Fruit fly (Drosophila melanogaster): ENCODE data around the gene CG4483.
A peak's percentile ranks its signal among the peaks of the same experiment; 100 is the strongest.

Gene CG4483

DNA sequence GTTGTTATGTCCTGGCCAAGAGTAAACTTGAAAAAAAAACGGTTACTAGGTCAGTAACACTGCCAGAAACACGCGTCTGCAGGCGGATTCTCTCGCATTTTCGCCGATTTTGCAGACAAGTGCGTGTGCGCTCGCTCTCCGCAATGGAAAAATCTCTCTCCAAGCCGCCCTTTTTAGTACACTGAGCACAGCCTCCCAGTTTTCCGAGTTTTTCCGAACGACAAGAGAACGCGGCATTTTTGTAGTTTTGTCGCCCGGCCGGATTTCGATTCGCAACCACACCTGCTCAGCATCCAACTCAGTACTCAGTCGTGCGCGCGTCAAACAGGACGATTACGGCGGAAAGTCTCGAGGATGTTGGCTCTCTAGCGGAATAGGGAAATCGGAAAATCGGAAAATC lies 15.2 kb upstream of the CG4483 start, which contains the start of gene GluRIB:
Gene GluRIB (plus strand): TSS at position 301 of the 400 bp plus-strand sequence.
- TF ChIP-seq CG12155 (GFP tag; optimal IDR thresholded peaks at IDR 0.05) (no peak), run (tag; optimal IDR thresholded peaks at IDR 0.05) (no peak), rib (GFP tag; IDR thresholded peaks at IDR 0.05) (no peak), ab (GFP tag; optimal IDR thresholded peaks at IDR 0.05) (no peak), CG15601 (tag; optimal IDR thresholded peaks at IDR 0.05) (no peak), twi (tag; optimal IDR thresholded peaks at IDR 0.05) (no peak), CG17359 (tag; optimal IDR thresholded peaks at IDR 0.05) (no peak), cwo (GFP tag; optimal IDR thresholded peaks at IDR 0.05) (no peak), dysf (GFP tag; IDR thresholded peaks at IDR 0.05) (no peak), Ravus (GFP tag; IDR thresholded peaks at IDR 0.05) (no peak), Deaf1 (tag; optimal IDR thresholded peaks at IDR 0.05) (peak; percentile 79), CG8765 (GFP tag; IDR thresholded peaks at IDR 0.05) (peak; percentile 43; the same call in 1 of the 2 replicates), CG12942 (GFP tag; optimal IDR thresholded peaks at IDR 0.05) (no peak), hbn (GFP tag; IDR thresholded peaks at IDR 0.05; ENCODE audit: partially characterized antibody) (no peak), CG15514 (GFP tag; optimal IDR thresholded peaks at IDR 0.05) (no peak), Jarid2 (GFP tag; optimal IDR thresholded peaks at IDR 0.05) (peak; percentile 27), lmd (GFP tag; IDR thresholded peaks at IDR 0.05) (no peak), CG16813 (GFP tag; IDR thresholded peaks at IDR 0.05; ENCODE audit: partially characterized antibody) (no peak), chinmo (GFP tag; IDR thresholded peaks at IDR 0.05; ENCODE audit: partially characterized antibody) (0 out of 4 replicates have a peak, but pooled peaks have one; percentile 17), CG11723 (GFP tag; optimal IDR thresholded peaks at IDR 0.05) (no peak), NC2β (GFP tag; optimal IDR thresholded peaks at IDR 0.05) (no peak), Trl (optimal IDR thresholded peaks at IDR 0.05) (peak; percentile 40 to 61), Trl (GFP tag; optimal IDR thresholded peaks at IDR 0.05) (no peak), lilli (GFP tag; optimal IDR thresholded peaks at IDR 0.05) (no peak), vfl (GFP tag; optimal IDR thresholded peaks at IDR 0.05) (no peak), ewg (GFP tag; optimal IDR thresholded peaks at IDR 0.05) (no peak)

DNA sequence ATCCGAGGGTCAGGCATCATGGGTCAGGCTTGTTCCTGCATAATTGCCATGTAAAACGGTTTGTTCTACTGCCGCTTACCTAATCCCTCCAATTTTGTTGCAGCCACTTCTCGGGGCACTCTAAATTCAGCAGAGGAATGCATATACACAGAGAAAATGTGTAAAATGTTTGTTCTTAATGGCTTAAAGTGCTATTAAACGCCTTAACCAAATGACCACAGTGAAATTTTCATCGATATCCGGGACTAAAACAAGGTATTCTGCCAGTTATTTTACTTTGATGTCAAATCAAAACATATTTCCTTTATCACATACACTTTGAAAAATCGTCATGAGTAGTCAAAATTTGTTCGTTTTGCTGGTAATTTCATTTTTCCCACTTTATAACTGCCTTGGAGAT lies 13.5 kb upstream of the CG4483 start, which contains the start of gene CG4477:
Gene CG4477 (plus strand): TSS at position 301 of the 400 bp plus-strand sequence.
- no peak for TF ChIP-seq fd64A (GFP tag; optimal IDR thresholded peaks at IDR 0.05)

DNA sequence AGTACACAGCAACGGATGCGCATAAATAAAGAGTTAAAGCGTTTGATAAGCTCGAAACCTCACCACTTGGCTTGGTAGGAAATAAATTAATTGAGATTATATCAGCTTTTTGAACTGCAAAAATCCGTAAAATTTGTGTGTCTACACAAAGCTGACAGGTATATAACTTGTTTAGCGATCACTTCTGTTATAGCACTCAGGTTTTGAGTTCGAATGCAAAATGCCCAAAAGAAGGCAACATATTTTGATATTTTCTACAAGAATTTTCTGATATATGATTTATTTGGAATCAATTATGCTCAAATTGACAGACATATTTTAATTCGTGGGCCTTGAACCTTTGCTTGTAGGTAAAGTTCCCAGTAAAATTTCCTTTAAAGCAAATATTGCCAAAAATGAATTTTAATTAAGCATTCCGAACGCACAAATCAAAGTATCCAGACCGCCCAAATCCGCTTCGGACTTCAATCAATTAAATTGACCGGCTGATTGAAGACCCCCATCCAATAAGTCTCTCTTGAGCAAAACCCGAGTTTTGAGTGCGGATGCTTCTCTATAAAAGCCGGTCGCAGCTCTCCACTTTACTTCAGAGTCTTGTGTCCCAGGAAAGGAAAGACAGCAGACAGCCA lies 25.0 kb downstream of the CG4483 start, which contains the start of gene CG4476:
Gene CG4476 (plus strand): TSS at position 579 of the 629 bp plus-strand sequence.
- TF ChIP-seq Xrp1 (GFP tag; IDR thresholded peaks at IDR 0.05) (no peak), E2f2 (GFP tag; IDR thresholded peaks at IDR 0.05) (peak; percentile 26; the same call in 1 of the 2 replicates), Ets65A (GFP tag) (peak; percentile 89), slbo (GFP tag; IDR thresholded peaks at IDR 0.05) (peak; percentile 18; the same call in 1 of the 2 replicates), sob (GFP tag; IDR thresholded peaks at IDR 0.05) (peak; percentile 18; the same call in 1 of the 2 replicates), Abd-B (GFP tag; optimal IDR thresholded peaks at IDR 0.05) (peak; percentile 44), Ets97D (GFP tag; optimal IDR thresholded peaks at IDR 0.05) (peak; percentile 15), CG16813 (GFP tag; IDR thresholded peaks at IDR 0.05; ENCODE audit: partially characterized antibody) (peak; percentile 44; the same call in 2 of the 3 replicates), chinmo (GFP tag; IDR thresholded peaks at IDR 0.05; ENCODE audit: partially characterized antibody) (0 out of 4 replicates have a peak, but pooled peaks have one; percentile 13), vvl (GFP tag; IDR thresholded peaks at IDR 0.05) (peak; percentile 44; the same call in 1 of the 2 replicates), Opbp (GFP tag; IDR thresholded peaks at IDR 0.05; ENCODE audit: partially characterized antibody) (0 out of 3 replicates have a peak, but pooled peaks have one; percentile 13), Myb (GFP tag; optimal IDR thresholded peaks at IDR 0.05) (peak; percentile 92), stwl (tag; optimal IDR thresholded peaks at IDR 0.05) (peak; percentile 91), caup (GFP tag; optimal IDR thresholded peaks at IDR 0.05; ENCODE audit: severe bottlenecking) (no peak), BtbVII (GFP tag; optimal IDR thresholded peaks at IDR 0.05) (no peak), eyg (GFP tag; optimal IDR thresholded peaks at IDR 0.05) (no peak), prd (optimal IDR thresholded peaks at IDR 0.05) (no peak), prd (GFP tag; IDR thresholded peaks at IDR 0.05) (0 out of 3 replicates have a peak, but pooled peaks have one; percentile 30), dati (GFP tag; IDR thresholded peaks at IDR 0.05) (no peak), Bgb (GFP tag; IDR thresholded peaks at IDR 0.05; ENCODE audit: partially characterized antibody) (0 out of 2 replicates have a peak, but pooled peaks have one; percentile 13), CG33213 (GFP tag; optimal IDR thresholded peaks at IDR 0.05) (no peak), CG2202 (tag; optimal IDR thresholded peaks at IDR 0.05) (no peak), HmgZ (tag; optimal IDR thresholded peaks at IDR 0.05) (peak; percentile 8)
